Worm (Caenorhabditis elegans) whole organism, L1 larva: ENCODE results near the gene C48B4.6.

Source experiments
- C34B4.2 ChIP-seq: sonication (generic microtip); optimal IDR thresholded peaks from 2 replicates; lab custom pipeline; 2017; ENCODE audit warnings: mild to moderate bottlenecking, missing genetic modification characterization, missing compliant biosample characterization
- egl-27 ChIP-seq, 2 experiments: fragments of 150-350 bp in 1 of 2; sonication (generic microtip); optimal IDR thresholded peaks; 3 replicates each; lab custom pipeline; 2017 to 2018; ENCODE audit warnings: missing biosample characterization in 2 of 2, missing genetic modification characterization in 2 of 2, missing genetic modification reagents in 2 of 2
- lir-3 ChIP-seq: sonication (generic microtip); optimal IDR thresholded peaks from 2 replicates; lab custom pipeline; 2016; ENCODE audit warnings: mild to moderate bottlenecking, missing genetic modification characterization, moderate library complexity, missing compliant biosample characterization; ENCODE audit not compliant: poor library complexity
- mdl-1 ChIP-seq, 2 experiments: fragments of 150-350 bp; optimal IDR thresholded peaks; 2 replicates each; lab custom pipeline; 2014 to 2017; ENCODE audit warnings: missing biosample characterization in 2 of 2, missing genetic modification characterization in 2 of 2, inconsistent platforms in 1 of 2
- nhr-20 ChIP-seq: sonication (generic microtip); optimal IDR thresholded peaks from 2 replicates; lab custom pipeline; 2016; ENCODE audit warnings: mild to moderate bottlenecking, missing genetic modification characterization, missing compliant biosample characterization
- nhr-77 ChIP-seq: fragments of 150-350 bp; optimal IDR thresholded peaks from 2 replicates; lab custom pipeline; 2014; ENCODE audit warnings: missing biosample characterization, missing genetic modification characterization

ce11 chrIII:9558463-9558862 is at the start of gene C48B4.6:
- TF ChIP-seq nhr-20 (tag; lab: Kevin White, UChicago) (no peak), egl-27 (tag; optimal IDR thresholded peaks at IDR 0.05; lab: Kevin White, UChicago) (no peak), mdl-1 (tag; optimal IDR thresholded peaks at IDR 0.05; lab: Kevin White, UChicago) (no peak), nhr-77 (tag; lab: Kevin White, UChicago) (no peak), lir-3 (tag; lab: Kevin White, UChicago) (no peak), C34B4.2 (tag; lab: Kevin White, UChicago) (no peak)
